Fruit fly (Drosophila melanogaster) whole organism: ENCODE results near the gene CG42613.
A peak's percentile ranks its signal among the peaks of the same experiment; 100 is the strongest.

Experiments
- CG8478 ChIP-seq: fragments of >200 bp; optimal IDR thresholded peaks from 2 replicates; lab custom pipeline; 2018; ENCODE audit warnings: inconsistent platforms
- Dll ChIP-seq: fragments of >200 bp; optimal IDR thresholded peaks from 2 replicates; lab custom pipeline; 2017
- EcR ChIP-seq, 2 experiments: fragments of >200 bp; optimal IDR thresholded peaks; 2 replicates each; lab custom pipeline; 2017; ENCODE audit warnings: missing biosample characterization in 2 of 2, missing genetic modification characterization in 2 of 2, missing genetic modification reagents in 2 of 2
- pan ChIP-seq: fragments of >200 bp; optimal IDR thresholded peaks from 2 replicates; lab custom pipeline; 2017
- psq ChIP-seq: fragments of >200 bp; optimal IDR thresholded peaks from 2 replicates; lab custom pipeline; 2017

DNA sequence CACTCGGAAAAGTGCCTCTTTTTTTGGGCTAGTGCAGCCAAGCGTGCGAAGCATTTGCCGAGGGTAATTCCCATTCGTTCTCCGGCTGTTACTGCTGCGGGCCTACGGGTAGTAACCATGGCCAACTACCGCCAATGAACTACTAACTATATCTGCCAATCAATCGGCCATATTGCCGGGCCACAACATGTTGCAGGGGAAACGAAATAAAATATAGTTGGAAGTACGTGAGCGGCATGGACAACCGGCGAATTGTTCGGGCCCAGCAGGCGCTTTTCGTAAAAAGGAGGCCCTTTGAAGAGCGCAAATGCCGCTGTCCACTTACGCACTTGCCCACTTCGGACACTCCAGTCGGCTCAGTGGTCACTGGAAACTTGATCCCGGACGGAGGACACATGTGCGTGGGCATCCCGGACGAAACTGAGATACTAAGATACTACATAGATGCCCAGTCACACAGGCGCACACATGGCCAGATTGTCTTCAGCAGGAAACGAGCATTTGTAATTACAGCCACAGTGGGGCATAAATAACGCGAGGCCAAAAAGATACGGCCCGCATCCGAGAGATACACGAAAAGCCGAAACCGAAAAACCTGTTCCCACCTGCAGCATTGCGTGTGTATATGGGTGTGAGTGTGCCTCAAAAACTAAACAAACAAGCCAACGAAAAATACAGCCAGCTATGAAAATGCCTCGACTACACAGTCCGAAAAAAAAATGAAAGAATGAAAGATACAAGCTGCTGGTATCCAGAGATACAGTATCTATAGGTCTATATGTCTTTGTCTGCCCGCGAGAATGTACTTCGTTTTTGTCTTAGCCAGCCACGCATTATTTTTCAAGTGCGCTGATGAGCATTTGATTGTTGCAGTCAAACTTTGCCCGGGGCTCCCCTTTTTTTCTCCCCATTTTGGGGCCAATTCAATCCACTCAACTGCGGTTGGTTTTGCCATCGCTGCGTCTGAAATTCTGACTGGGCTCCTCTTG is 58.7 kb downstream of the CG42613 start:
- TF ChIP-seq psq (lab: Kevin White, UChicago) (no peak), EcR (GFP tag; optimal IDR thresholded peaks at IDR 0.05; lab: Kevin White, UChicago) (no peak), Dll (lab: Kevin White, UChicago) (peak; percentile 40), CG8478 (lab: Kevin White, UChicago) (no peak), pan (no peak)
